Fruit fly (Drosophila melanogaster) ovary, adult (tissue): Measurements from ENCODE around the gene Qtzl.
"Not testable (repeated sequence)": the region's sequence is repeated elsewhere in the genome, so short reads cannot be mapped to it uniquely, and the experiment has no call there.

Experiments
- CG17801 ChIP-seq: fragments of 200-800 bp; optimal IDR thresholded peaks from 2 replicates; lab custom pipeline; 2019; ENCODE audit warnings: missing biosample characterization, mild to moderate bottlenecking, missing genetic modification characterization, moderate library complexity; ENCODE audit not compliant: partially characterized antibody

Gene Qtzl

DNA sequence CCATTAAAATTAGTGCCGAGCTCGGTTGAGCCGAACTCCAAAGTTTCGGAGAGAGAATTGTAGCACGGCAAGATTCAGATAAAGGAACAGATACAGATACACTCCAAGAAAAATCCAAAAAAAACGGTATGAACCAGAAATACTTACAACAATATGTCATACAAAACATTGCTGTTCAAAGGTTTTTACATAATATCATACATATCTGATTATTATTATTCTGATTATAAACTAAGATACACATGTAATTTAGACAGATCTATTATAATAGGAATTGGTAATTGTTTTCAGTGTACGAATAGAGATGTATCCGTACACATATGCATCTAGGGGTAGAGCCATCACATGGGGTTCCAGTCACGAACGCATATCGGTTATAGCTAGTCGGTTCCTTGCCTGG lies 15.5 kb upstream of the Qtzl start:
- TF ChIP-seq CG17801 (GFP tag; lab: Kevin White, UChicago) = no peak

DNA sequence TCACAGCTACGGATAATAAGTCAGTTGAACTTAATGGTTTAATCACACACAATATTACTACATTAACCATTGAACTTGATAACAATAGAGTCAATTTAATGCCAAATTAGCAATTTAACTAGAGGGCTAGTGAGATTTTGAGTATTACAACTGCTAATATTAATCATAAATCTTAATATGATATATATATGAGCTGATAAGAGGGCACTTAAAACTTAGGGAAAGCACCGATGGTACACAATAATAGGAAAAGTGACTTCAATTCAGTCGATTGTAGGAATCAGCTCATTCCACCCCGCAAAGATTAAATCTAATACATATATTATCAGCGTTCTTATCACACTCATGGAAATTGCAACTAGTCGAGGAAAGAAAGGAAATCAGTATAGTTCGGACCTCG lies 14.3 kb upstream of the Qtzl start, which contains the start of gene CG16965:
CG16965 (plus strand) TSS at position 382 of the 400 bp plus-strand sequence.
- no peak for TF ChIP-seq CG17801 (GFP tag; lab: Kevin White, UChicago)

DNA sequence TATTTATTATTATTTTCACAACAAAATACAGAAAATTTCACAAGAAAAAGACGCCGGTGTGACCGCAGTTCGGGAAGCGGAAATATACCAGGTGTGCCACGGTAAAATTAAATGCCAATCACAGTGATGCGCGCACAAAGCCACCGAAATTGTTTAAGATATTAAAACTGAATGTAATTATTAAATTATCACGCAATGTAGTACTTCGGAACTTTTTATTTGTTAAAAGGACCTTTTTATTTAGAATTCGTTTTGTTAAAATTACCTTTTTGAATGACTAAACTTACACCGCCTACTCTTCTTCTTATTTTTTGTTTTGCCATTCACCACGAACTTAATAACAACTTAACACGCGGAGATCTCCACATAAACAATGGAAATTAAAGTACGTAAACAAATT lies 7.6 kb upstream of the Qtzl start, which contains the start of the genes CG6686 and CG34163:
CG6686 (minus strand) TSS at position 95 of the 400 bp plus-strand sequence.
CG34163 (plus strand) TSS at position 326 of the 400 bp plus-strand sequence.
- peak; percentile 2 for TF ChIP-seq CG17801 (GFP tag; lab: Kevin White, UChicago)

DNA sequence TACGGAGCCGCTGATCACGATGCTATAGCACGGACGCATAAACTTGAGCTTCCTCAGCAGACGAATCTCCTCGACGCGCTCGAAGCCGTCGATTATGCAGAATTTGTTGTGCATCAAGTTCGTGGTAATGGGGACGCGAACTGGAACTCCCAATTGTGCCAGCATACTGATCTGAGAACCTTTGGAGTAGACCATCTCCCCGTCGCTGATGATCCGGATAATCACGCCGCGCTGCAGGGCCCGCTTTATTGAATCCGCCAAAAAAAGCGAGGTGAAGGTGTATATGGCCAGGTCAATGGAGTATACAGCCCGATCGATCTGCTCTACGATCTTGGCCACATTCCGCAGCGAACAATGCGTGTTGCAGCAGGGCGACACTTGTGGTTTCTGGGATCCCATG lies 6.3 kb upstream of the Qtzl start:
- TF ChIP-seq CG17801 (GFP tag; lab: Kevin White, UChicago) = no peak

DNA sequence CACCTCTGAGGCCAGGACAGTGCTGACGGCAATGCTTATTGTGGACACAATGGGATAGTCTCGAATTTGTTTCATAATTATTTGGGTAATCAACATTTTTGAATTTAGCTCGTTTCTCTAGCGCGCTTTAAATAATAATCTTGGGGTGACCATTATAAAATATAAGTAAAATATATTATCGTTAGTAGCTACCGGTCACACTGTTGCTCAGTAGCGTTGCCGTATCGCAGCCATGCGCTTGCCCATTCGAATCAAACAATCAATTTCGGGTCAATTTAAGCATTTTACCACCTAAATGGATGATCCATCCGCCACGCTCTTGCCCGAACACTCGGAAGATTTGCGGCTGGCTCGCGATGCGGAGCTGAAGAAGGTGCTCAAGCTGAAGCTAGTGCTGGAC lies 5.8 kb upstream of the Qtzl start, which contains the start of the genes zuc and dgt2:
zuc (minus strand) TSS at position 154 of the 400 bp plus-strand sequence.
dgt2 (plus strand) TSS at position 208 of the 400 bp plus-strand sequence.
- TF ChIP-seq CG17801 (GFP tag; lab: Kevin White, UChicago) = no peak

DNA sequence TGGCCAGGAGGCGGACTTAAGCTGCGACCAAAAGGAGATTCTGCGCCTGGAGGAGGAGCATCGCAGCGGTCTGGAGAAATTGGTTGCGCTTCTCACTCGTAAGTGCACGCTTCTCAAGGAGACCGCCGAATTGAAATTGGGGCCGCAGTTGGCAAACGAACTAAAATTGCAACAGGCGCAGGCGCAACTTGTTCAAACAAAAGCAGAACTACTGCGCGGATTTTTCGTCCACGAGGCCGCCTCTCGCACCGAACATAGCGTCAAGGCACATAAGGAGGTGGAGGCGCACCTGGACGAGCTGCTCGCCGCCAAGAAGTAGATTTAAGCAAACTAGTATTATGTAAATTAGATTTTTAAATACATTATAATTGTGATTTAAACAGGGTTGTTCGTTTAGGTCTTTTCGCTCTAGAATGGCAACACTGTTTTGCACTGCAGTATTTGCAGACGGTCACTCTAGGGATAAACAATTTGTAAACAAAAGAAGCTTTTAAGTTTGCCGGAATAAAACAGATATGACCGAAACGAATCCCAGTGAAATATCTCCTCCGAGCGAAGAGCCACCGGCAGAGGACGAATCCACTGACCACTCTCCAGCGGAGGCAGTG lies 5.0 kb upstream of the Qtzl start, which contains the start of gene escl:
escl (plus strand) TSS at position 470 of the 608 bp plus-strand sequence.
- TF ChIP-seq CG17801 (GFP tag; lab: Kevin White, UChicago) = no peak

DNA sequence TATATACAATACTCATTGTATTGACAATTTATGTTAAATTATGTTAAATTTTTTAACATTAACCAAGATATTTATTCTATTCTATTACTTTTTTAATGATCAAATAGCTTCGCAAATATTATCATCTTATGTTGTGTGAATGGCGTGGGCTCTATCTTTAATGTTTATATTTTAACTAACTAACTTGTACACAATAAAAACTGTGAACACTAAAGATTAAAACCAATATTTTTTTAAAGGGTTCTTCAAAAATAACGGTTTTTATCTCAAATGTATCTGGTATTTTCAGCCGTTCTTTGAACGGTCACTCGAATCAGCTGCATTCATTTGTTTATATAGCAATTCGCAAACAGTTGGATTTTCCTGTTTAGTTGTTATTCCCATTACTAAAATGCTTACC lies 2.9 kb upstream of the Qtzl start, which contains the start of gene Ada1-2:
Ada1-2 (plus strand) TSS at position 301 of the 400 bp plus-strand sequence.
- not testable (repeated sequence) for TF ChIP-seq CG17801 (GFP tag; lab: Kevin White, UChicago)

DNA sequence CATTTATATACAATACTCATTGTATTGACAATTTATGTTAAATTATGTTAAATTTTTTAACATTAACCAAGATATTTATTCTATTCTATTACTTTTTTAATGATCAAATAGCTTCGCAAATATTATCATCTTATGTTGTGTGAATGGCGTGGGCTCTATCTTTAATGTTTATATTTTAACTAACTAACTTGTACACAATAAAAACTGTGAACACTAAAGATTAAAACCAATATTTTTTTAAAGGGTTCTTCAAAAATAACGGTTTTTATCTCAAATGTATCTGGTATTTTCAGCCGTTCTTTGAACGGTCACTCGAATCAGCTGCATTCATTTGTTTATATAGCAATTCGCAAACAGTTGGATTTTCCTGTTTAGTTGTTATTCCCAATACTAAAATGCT lies 969 bp downstream of the Qtzl start, which contains the start of gene Ada1-1:
Ada1-1 (plus strand) TSS at position 301 of the 400 bp plus-strand sequence.
- TF ChIP-seq CG17801 (GFP tag; lab: Kevin White, UChicago) = not testable (repeated sequence)

DNA sequence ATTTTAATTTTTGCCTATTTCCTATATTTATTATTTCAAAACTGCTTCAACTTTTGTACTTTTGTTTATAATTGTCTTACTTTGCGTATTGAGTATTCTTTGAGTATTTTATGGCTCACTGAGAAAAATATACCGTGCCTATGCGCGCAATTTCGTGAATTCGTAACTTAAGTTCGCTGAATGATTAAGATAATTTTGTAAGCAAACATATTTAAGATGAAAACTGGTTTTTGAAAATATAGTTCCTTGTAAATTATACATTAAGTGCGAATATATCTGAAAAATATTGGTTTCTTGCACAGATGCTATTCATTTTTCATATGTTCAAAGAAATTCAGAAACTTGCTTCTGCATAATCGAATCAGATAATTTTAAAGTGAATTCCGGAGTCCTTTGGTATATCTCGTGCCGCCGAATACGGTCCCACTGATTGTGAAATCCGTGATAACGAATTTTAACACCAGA lies 3.7 kb downstream of the Qtzl start, which contains the start of the genes CG18787 and Nfs1:
CG18787 (minus strand) TSS at position 101 of the 465 bp plus-strand sequence.
Nfs1 (plus strand) TSS at position 415 of the 465 bp plus-strand sequence.
- TF ChIP-seq CG17801 (GFP tag; lab: Kevin White, UChicago) = not testable (repeated sequence)

DNA sequence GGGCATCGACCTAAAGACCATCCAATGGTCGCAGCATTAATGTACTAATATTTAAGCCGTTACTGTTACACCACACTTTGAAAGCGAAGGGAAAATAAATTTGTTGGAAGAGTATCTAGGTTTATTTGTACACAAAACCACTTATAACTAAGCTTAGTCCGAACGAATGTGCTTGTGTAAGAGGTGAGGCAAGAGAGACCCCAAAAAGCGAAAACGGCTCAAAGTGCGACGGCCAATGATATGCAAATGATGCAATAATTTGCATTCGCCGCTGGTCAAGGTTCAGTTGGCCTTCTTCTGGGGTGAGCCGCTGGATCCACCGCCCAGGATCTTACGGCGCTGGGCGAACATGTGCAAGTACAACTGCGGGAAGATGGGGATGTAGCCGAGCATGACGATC lies 5.6 kb downstream of the Qtzl start:
- TF ChIP-seq CG17801 (GFP tag; lab: Kevin White, UChicago) = no peak

DNA sequence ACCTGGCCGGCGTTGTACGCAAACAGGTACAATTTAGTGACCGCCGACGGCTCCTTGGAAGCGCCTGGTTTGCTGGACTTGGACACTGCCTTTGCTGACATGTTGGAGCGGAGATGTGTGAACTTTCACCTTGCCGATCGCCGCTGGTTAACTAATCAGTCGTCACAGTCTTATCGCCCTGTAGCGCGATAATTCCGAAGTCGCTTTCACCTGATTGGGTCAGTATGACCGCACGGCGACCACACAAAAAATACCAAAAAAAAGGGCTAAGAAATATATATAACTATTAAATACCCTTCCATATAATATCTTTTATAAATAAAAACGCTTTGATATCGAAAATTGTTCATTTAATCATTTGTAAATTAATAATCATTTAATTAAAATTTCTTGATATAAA lies 6.5 kb downstream of the Qtzl start, which contains the start of gene Hacd1:
Hacd1 (minus strand) TSS at position 216 of the 400 bp plus-strand sequence.
- TF ChIP-seq CG17801 (GFP tag; lab: Kevin White, UChicago) = peak; percentile 44

DNA sequence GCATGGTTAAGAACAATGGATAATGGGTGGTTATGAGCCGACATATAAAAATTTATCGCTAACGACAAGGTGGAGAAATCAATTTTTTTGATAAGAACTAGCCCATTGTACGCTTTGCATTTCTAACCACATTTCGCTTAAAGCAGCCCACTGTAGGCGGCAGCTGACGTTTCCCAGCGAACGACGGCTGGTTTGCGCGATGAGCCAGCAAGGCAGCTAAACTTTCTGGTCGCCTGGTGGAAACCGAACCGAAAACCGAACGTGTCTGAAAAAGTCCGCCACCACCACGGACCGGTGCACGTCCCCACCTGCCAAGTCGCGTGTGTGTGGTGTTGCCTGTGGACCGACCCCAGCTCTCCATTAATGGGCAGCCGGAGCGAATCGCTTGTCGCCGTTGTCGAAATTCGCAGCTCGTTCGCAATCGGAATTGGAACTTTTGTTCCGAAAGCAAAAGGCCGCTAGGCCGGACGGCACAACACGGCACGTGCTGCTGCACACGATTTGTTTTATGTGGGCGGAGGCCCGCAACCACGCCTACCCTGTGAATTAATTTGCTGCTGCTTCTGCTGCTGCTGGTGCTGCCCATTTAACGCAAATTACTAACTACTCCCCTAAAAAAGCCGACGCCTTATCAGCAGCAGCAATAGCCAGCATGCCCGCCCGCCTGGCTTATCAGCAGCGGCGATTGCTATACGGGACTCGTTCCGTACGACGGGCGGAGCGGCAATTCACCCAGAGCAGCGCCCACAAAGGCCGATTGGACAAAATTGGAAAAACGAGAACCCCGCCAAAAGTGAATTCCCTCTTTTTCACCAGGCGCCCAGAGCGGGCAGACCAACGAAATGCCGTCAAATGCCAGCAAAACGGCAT lies 7.6 kb downstream of the Qtzl start:
- no peak for TF ChIP-seq CG17801 (GFP tag; lab: Kevin White, UChicago)

DNA sequence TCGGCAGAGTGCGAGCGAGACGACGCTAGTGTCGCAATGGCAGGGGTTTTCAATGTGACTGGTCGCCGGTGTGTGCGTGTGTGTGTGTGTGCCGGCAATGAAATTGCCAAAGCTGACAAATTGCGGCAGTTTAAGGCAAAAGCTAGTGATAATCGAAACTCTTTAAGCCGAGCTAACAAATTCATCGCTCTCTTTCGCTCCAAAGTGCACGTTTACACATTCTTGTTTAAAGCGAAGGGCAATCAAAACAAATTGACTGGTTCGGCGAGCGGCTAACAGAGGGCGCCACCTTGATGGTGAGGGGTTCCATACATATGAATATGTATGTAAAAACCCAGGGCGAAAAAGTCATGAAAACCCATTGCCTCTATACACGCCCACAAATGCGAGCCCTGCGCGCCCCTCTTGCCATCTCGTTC lies 8.3 kb downstream of the Qtzl start:
- peak; percentile 22 for TF ChIP-seq CG17801 (GFP tag; lab: Kevin White, UChicago)

DNA sequence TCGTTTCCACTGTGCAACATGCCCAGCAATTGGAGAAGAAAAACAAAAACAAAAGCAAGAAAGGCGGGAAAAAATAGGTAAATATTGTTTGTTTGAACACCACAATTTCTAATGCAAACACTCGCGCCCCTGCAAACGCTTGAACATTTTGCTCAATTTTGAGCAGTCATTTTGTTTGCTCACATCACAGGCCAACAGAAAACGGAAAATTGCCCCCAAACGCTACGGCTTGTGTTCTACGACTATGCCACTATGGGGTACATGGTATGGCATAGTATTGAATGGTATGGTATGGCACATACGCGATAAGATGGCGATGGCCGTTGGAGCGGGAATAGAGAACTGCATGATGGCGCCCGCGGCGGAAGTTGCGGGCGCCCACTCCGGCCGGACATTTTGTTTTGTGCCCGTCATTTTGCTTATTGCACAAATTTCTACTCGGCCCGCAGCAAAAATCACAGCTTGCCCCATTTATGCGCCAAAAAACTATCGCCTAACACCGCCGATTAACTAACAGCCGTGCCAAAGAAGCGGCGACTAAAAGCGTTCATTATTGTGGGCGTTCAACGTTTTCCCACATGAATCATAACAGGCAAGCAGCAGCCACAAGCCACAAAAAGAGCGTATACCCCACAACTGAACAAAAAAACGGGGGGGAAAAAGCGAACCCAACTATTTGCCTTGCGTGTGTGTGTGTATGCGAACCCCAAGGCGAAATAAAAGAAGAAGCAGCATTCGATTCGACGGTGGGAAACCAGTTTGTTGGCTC lies 8.9 kb downstream of the Qtzl start:
- no peak for TF ChIP-seq CG17801 (GFP tag; lab: Kevin White, UChicago)
